Fruit fly (Drosophila melanogaster) whole organism, embryonic: ENCODE data around the gene PDCD-5.

ENCODE experiments used
- Awh ChIP-seq: fragments of 200-800 bp; sonication (Bioruptor generic); IDR thresholded peaks from 2 replicates; pipeline ENCODE4, ENCODE4 v1.3.6; 2022; ENCODE audit warnings: missing biosample characterization, missing genetic modification characterization
- CG11456 ChIP-seq: fragments of 200-800 bp; sonication (Bioruptor generic); IDR thresholded peaks from 3 replicates; pipeline ENCODE4 v1.3.6; 2022; ENCODE audit warnings: missing biosample characterization, missing genetic modification characterization
- CG11696 ChIP-seq: fragments of 200-800 bp; sonication (Bioruptor generic); IDR thresholded peaks from 2 replicates; pipeline ENCODE4 v1.3.6; 2022; ENCODE audit warnings: missing biosample characterization, missing genetic modification characterization
- CG12659 ChIP-seq: fragments of 200-800 bp; sonication (Bioruptor generic); optimal IDR thresholded peaks from 3 replicates; lab custom pipeline; 2017; ENCODE audit warnings: mild to moderate bottlenecking, missing biosample characterization, missing genetic modification reagents, missing genetic modification characterization
- CG16863 ChIP-seq: fragments of 200-800 bp; sonication (Bioruptor generic); optimal IDR thresholded peaks from 3 replicates; lab custom pipeline; 2016; ENCODE audit warnings: missing biosample characterization, missing genetic modification characterization
- CG17359 ChIP-seq: fragments of 200-800 bp; sonication (Bioruptor generic); optimal IDR thresholded peaks from 3 replicates; lab custom pipeline; 2018; ENCODE audit warnings: missing biosample characterization, mild to moderate bottlenecking, missing genetic modification characterization, moderate library complexity
- CG1832 ChIP-seq: fragments of 200-800 bp; sonication (Bioruptor generic); optimal IDR thresholded peaks from 2 replicates; lab custom pipeline; 2017; ENCODE audit warnings: missing biosample characterization, mild to moderate bottlenecking, missing genetic modification characterization, inconsistent platforms
- CG2199 ChIP-seq: fragments of 200-800 bp; sonication (Bioruptor generic); IDR thresholded peaks from 3 replicates; pipeline ENCODE4 v1.3.6; 2022; ENCODE audit warnings: missing biosample characterization, missing genetic modification characterization
- CG2889 ChIP-seq: fragments of 200-800 bp; sonication (Bioruptor generic); IDR thresholded peaks from 3 replicates; pipeline ENCODE4 v1.3.6; 2022; ENCODE audit warnings: missing biosample characterization, missing genetic modification characterization
- CG30431 ChIP-seq: fragments of 200-800 bp; sonication (Bioruptor generic); optimal IDR thresholded peaks from 2 replicates; lab custom pipeline; 2017; ENCODE audit warnings: missing biosample characterization, missing genetic modification characterization
- CG4328 ChIP-seq: fragments of 200-800 bp; sonication (Bioruptor generic); optimal IDR thresholded peaks from 3 replicates; lab custom pipeline; 2017; ENCODE audit warnings: missing biosample characterization, missing genetic modification reagents, missing genetic modification characterization
- CG4820 ChIP-seq: fragments of 200-800 bp; sonication (Bioruptor generic); optimal IDR thresholded peaks from 3 replicates; lab custom pipeline; 2016; ENCODE audit warnings: missing biosample characterization, missing genetic modification characterization
- CG6254 ChIP-seq: fragments of 200-800 bp; sonication (Bioruptor generic); optimal IDR thresholded peaks from 3 replicates; lab custom pipeline; 2017; ENCODE audit warnings: mild to moderate bottlenecking, missing biosample characterization, missing genetic modification reagents, missing genetic modification characterization
- CG7987 ChIP-seq: fragments of 200-800 bp; sonication (Bioruptor generic); optimal IDR thresholded peaks from 2 replicates; lab custom pipeline; 2018; ENCODE audit warnings: missing biosample characterization, mild to moderate bottlenecking, missing genetic modification characterization, moderate library complexity
- D ChIP-seq, 2 experiments: fragments of 200-800 bp in 1 of 2; fragments of >200 bp in 1 of 2; sonication (Bioruptor generic) in 1 of 2; optimal IDR thresholded peaks; 2 replicates in 1 of 2; 3 replicates in 1 of 2; lab custom pipeline; 2017; ENCODE audit warnings: mild to moderate bottlenecking in 1 of 2, missing biosample characterization in 1 of 2, missing genetic modification characterization in 1 of 2, missing genetic modification reagents in 1 of 2
- Drgx ChIP-seq: fragments of 200-800 bp; sonication (Bioruptor generic); IDR thresholded peaks from 2 replicates; pipeline ENCODE4 v1.3.6; 2022; ENCODE audit warnings: missing biosample characterization, missing genetic modification characterization
- E2f1 ChIP-seq: fragments of 200-800 bp; sonication (Bioruptor generic); IDR thresholded peaks from 2 replicates; pipeline ENCODE4 v1.3.6; 2022; ENCODE audit warnings: missing biosample characterization, missing genetic modification characterization
- H2.0 ChIP-seq: fragments of 200-800 bp; sonication (Bioruptor generic); IDR thresholded peaks from 2 replicates; pipeline ENCODE4 v1.3.6; 2022; ENCODE audit warnings: missing biosample characterization, missing genetic modification characterization
- Jarid2 ChIP-seq: fragments of 200-800 bp; sonication (Bioruptor generic); optimal IDR thresholded peaks from 3 replicates; lab custom pipeline; 2017; ENCODE audit warnings: mild to moderate bottlenecking, missing biosample characterization, missing genetic modification reagents, missing genetic modification characterization
- Kr ChIP-seq: fragments of 200-800 bp; sonication (Bioruptor generic); optimal IDR thresholded peaks from 2 replicates; lab custom pipeline; 2017; ENCODE audit warnings: missing biosample characterization, mild to moderate bottlenecking, missing genetic modification characterization
- MTF-1 ChIP-seq: fragments of 200-800 bp; sonication (Bioruptor generic); optimal IDR thresholded peaks from 2 replicates; lab custom pipeline; 2018; ENCODE audit warnings: missing biosample characterization, mild to moderate bottlenecking, missing genetic modification characterization, borderline replicate concordance
- Med ChIP-seq: fragments of 200-800 bp; sonication (Bioruptor generic); peaks from one replicate; lab custom pipeline; 2016; ENCODE audit warnings: missing biosample characterization, missing genetic modification characterization, mild to moderate bottlenecking, inconsistent platforms, moderate library complexity
- Meics ChIP-seq: fragments of 200-800 bp; sonication (Bioruptor generic); optimal IDR thresholded peaks from 2 replicates; lab custom pipeline; 2017; ENCODE audit warnings: missing biosample characterization, mild to moderate bottlenecking, missing genetic modification characterization
- Nf-YC ChIP-seq: fragments of 200-800 bp; optimal IDR thresholded peaks from 3 replicates; lab custom pipeline; 2019; ENCODE audit warnings: missing biosample characterization, mild to moderate bottlenecking, missing genetic modification characterization, moderate library complexity
- Pdp1 ChIP-seq, 2 experiments: fragments of 200-800 bp; sonication (Bioruptor generic); optimal IDR thresholded peaks; 3 replicates each; lab custom pipeline; 2016; ENCODE audit warnings: missing biosample characterization in 2 of 2, missing genetic modification characterization in 2 of 2, mild to moderate bottlenecking in 1 of 2, moderate library complexity in 1 of 2
- Side ChIP-seq: fragments of 200-800 bp; sonication (Bioruptor generic); optimal IDR thresholded peaks from 2 replicates; lab custom pipeline; 2016; ENCODE audit warnings: missing biosample characterization, missing genetic modification characterization
- Sry-β ChIP-seq: fragments of 200-800 bp; sonication (Bioruptor generic); optimal IDR thresholded peaks from 2 replicates; lab custom pipeline; 2018; ENCODE audit warnings: missing biosample characterization, mild to moderate bottlenecking, missing genetic modification characterization, moderate library complexity
- Vsx1 ChIP-seq: fragments of 200-800 bp; sonication (Bioruptor generic); optimal IDR thresholded peaks from 2 replicates; lab custom pipeline; 2017; ENCODE audit warnings: missing biosample characterization, mild to moderate bottlenecking, missing genetic modification characterization, missing genetic modification reagents
- bcd ChIP-seq: fragments of 200-800 bp; sonication (Bioruptor generic); optimal IDR thresholded peaks from 2 replicates; lab custom pipeline; 2017; ENCODE audit warnings: missing biosample characterization, mild to moderate bottlenecking, missing genetic modification characterization
- bsh ChIP-seq, 2 experiments: fragments of 200-800 bp; sonication (Bioruptor generic); optimal IDR thresholded peaks; 2 replicates each; lab custom pipeline; 2017 to 2018; ENCODE audit warnings: mild to moderate bottlenecking in 2 of 2, missing biosample characterization in 2 of 2, missing genetic modification characterization in 2 of 2, moderate library complexity in 1 of 2
- corto ChIP-seq: fragments of 200-800 bp; sonication (Bioruptor generic); optimal IDR thresholded peaks from 2 replicates; lab custom pipeline; 2016; ENCODE audit warnings: missing biosample characterization, mild to moderate bottlenecking, missing genetic modification characterization, moderate library complexity
- crc ChIP-seq: fragments of 200-800 bp; sonication (Bioruptor generic); optimal IDR thresholded peaks from 2 replicates; lab custom pipeline; 2016; ENCODE audit warnings: missing biosample characterization, missing genetic modification characterization
- croc ChIP-seq: fragments of 200-800 bp; sonication (Bioruptor generic); conservative IDR thresholded peaks from 3 replicates; pipeline ENCODE4 v1.3.6; 2022; ENCODE audit warnings: missing biosample characterization, missing genetic modification characterization
- crol ChIP-seq: fragments of 200-800 bp; sonication (Bioruptor generic); IDR thresholded peaks from 2 replicates; pipeline ENCODE4 v1.3.6; 2022; ENCODE audit warnings: missing biosample characterization, missing genetic modification characterization
- cwo ChIP-seq: fragments of 200-800 bp; sonication (Bioruptor generic); optimal IDR thresholded peaks from 3 replicates; lab custom pipeline; 2017; ENCODE audit warnings: missing biosample characterization, missing genetic modification characterization, mild to moderate bottlenecking, moderate library complexity, missing genetic modification reagents
- dan ChIP-seq: fragments of 200-800 bp; sonication (Bioruptor generic); IDR thresholded peaks from 2 replicates; pipeline ENCODE4 v1.3.6; 2022; ENCODE audit warnings: missing biosample characterization, missing genetic modification characterization
- dati ChIP-seq: fragments of 200-800 bp; sonication (Bioruptor generic); IDR thresholded peaks from 2 replicates; pipeline ENCODE4 v1.3.6; 2022; ENCODE audit warnings: missing biosample characterization, missing genetic modification characterization
- dysf ChIP-seq: fragments of 200-800 bp; sonication (Bioruptor generic); IDR thresholded peaks from 3 replicates; pipeline ENCODE4 v1.3.6; 2022; ENCODE audit warnings: missing biosample characterization, missing genetic modification characterization
- fd102C ChIP-seq: fragments of 200-800 bp; sonication (Bioruptor generic); optimal IDR thresholded peaks from 2 replicates; lab custom pipeline; 2018; ENCODE audit warnings: missing biosample characterization, mild to moderate bottlenecking, missing genetic modification characterization, moderate library complexity
- gsb ChIP-seq: fragments of 200-800 bp; sonication (Bioruptor generic); IDR thresholded peaks from 2 replicates; pipeline ENCODE4 v1.3.6; 2022; ENCODE audit warnings: missing biosample characterization, missing genetic modification characterization
- gsb-n ChIP-seq: fragments of 200-800 bp; sonication (Bioruptor generic); optimal IDR thresholded peaks from 3 replicates; lab custom pipeline; 2018; ENCODE audit warnings: missing biosample characterization, mild to moderate bottlenecking, missing genetic modification characterization
- hb ChIP-seq: fragments of 200-800 bp; sonication (Bioruptor generic); IDR thresholded peaks from 3 replicates; pipeline ENCODE4 v1.3.6; 2022; ENCODE audit warnings: missing biosample characterization, missing genetic modification characterization; ENCODE audit not compliant: partially characterized antibody
- lbe ChIP-seq: fragments of 200-800 bp; sonication (Bioruptor generic); optimal IDR thresholded peaks from 2 replicates; lab custom pipeline; 2016; ENCODE audit warnings: missing biosample characterization, mild to moderate bottlenecking, missing genetic modification characterization
- ranshi ChIP-seq: fragments of 200-800 bp; sonication (Bioruptor generic); IDR thresholded peaks from 2 replicates; pipeline ENCODE4 v1.3.6; 2022; ENCODE audit warnings: missing biosample characterization, missing genetic modification characterization
- run ChIP-seq: fragments of 200-800 bp; sonication (Bioruptor generic); optimal IDR thresholded peaks from 3 replicates; lab custom pipeline; 2018; ENCODE audit warnings: missing biosample characterization, mild to moderate bottlenecking, missing genetic modification characterization
- scrt ChIP-seq: fragments of 200-800 bp; sonication (Bioruptor generic); optimal IDR thresholded peaks from 2 replicates; lab custom pipeline; 2018; ENCODE audit warnings: missing biosample characterization, mild to moderate bottlenecking, missing genetic modification characterization, moderate library complexity
- sug ChIP-seq: fragments of 200-800 bp; optimal IDR thresholded peaks from 2 replicates; lab custom pipeline; 2019; ENCODE audit warnings: missing biosample characterization, mild to moderate bottlenecking, missing genetic modification characterization, moderate library complexity
- trh ChIP-seq: fragments of 200-800 bp; sonication (Bioruptor generic); optimal IDR thresholded peaks from 2 replicates; lab custom pipeline; 2016; ENCODE audit warnings: missing biosample characterization, missing genetic modification characterization

PDCD-5 gene

dm6 chr3L:16193851-16194709 is 37.8 kb downstream of the PDCD-5 start (continued):
- peak; percentile 78 for TF ChIP-seq Med (GFP tag; lab: Kevin White, UChicago)
- TF ChIP-seq gsb (GFP tag; lab: Robert Waterston, UW), result no peak
- 0 out of 2 replicates have a peak, but pooled peaks have one; percentile 23 for TF ChIP-seq Awh (GFP tag; lab: Robert Waterston, UW)
- no peak for TF ChIP-seq H2.0 (GFP tag; lab: Robert Waterston, UW)
- TF ChIP-seq MTF-1 (GFP tag; lab: Kevin White, UChicago), result peak; percentile 59
- TF ChIP-seq CG1832, result no peak
- TF ChIP-seq CG12659, result no peak
- peak; percentile 48 for TF ChIP-seq CG7987 (GFP tag; lab: Kevin White, UChicago)
- peak; percentile 14 for TF ChIP-seq CG16863
- peak; percentile 52 for TF ChIP-seq lbe
- TF ChIP-seq E2f1 (GFP tag; lab: Robert Waterston, UW), result no peak
- TF ChIP-seq CG4820, result peak; percentile 1
- TF ChIP-seq scrt (GFP tag; lab: Kevin White, UChicago), result no peak
- no peak for TF ChIP-seq dati (GFP tag; lab: Robert Waterston, UW)
- peak; percentile 63 to 65 for TF ChIP-seq bsh (GFP tag; optimal IDR thresholded peaks at IDR 0.05; lab: Kevin White, UChicago)
- TF ChIP-seq dysf (GFP tag; lab: Robert Waterston, UW), result 0 out of 3 replicates have a peak, but pooled peaks have one; percentile 11
- TF ChIP-seq Jarid2 (GFP tag; lab: Kevin White, UChicago), result no peak
- TF ChIP-seq D (optimal IDR thresholded peaks at IDR 0.05; lab: Kevin White, UChicago), result no peak
- peak; percentile 46 for TF ChIP-seq D (GFP tag; optimal IDR thresholded peaks at IDR 0.05; lab: Kevin White, UChicago)
- no peak for TF ChIP-seq sug (tag; lab: Kevin White, UChicago)
- no peak for TF ChIP-seq Vsx1 (GFP tag; lab: Kevin White, UChicago)
- no peak for TF ChIP-seq trh (GFP tag; lab: Kevin White, UChicago)
- peak; percentile 21 for TF ChIP-seq CG30431
- TF ChIP-seq cwo, result peak; percentile 64
- TF ChIP-seq Drgx (GFP tag; lab: Robert Waterston, UW), result peak; percentile 69
- TF ChIP-seq CG4328 (GFP tag; lab: Kevin White, UChicago), result no peak
- peak; percentile 17 for TF ChIP-seq Side
- no peak for TF ChIP-seq CG2199 (GFP tag; lab: Robert Waterston, UW)
- no peak for TF ChIP-seq CG11696 (GFP tag; lab: Robert Waterston, UW)
- peak; percentile 7 for TF ChIP-seq CG17359 (tag; lab: Kevin White, UChicago)
- no peak for TF ChIP-seq bcd (GFP tag; lab: Kevin White, UChicago)
- TF ChIP-seq croc (GFP tag; lab: Robert Waterston, UW), result 0 out of 3 replicates have a peak, but pooled peaks have one; percentile 17
- no peak for TF ChIP-seq Nf-YC (tag; lab: Kevin White, UChicago)
- peak; percentile 45 for TF ChIP-seq corto (GFP tag; lab: Kevin White, UChicago)
- TF ChIP-seq Kr (GFP tag; lab: Kevin White, UChicago), result peak; percentile 52
- no peak for TF ChIP-seq CG2889
- TF ChIP-seq fd102C (GFP tag; lab: Kevin White, UChicago), result peak; percentile 40
- peak; percentile 10 for TF ChIP-seq run
- TF ChIP-seq CG11456 (GFP tag; lab: Robert Waterston, UW), result no peak
- TF ChIP-seq dan, result no peak
- TF ChIP-seq Meics (GFP tag; lab: Kevin White, UChicago), result no peak
- TF ChIP-seq crc, result no peak
- TF ChIP-seq ranshi (GFP tag; lab: Robert Waterston, UW), result no peak
- peak; percentile 58 for TF ChIP-seq CG6254
- peak in 1 of 2 experiments; percentile 21 for TF ChIP-seq Pdp1 (GFP tag; optimal IDR thresholded peaks at IDR 0.05; lab: Kevin White, UChicago)
- TF ChIP-seq Sry-β (GFP tag; lab: Kevin White, UChicago), result peak; percentile 36
- TF ChIP-seq gsb-n (tag; lab: Kevin White, UChicago), result peak; percentile 59
- TF ChIP-seq hb (GFP tag; lab: Robert Waterston, UW), result no peak
- TF ChIP-seq crol (GFP tag; lab: Robert Waterston, UW), result peak; percentile 61
